Fruit fly (Drosophila melanogaster) whole organism, embryonic: ENCODE measurements around the gene mfr.

Experiments
- Hr51 ChIP-seq, 2 experiments: fragments of 200-800 bp; sonication (Bioruptor generic); optimal IDR thresholded peaks; 2 replicates in 1 of 2; 3 replicates in 1 of 2; lab custom pipeline; 2016 to 2018; ENCODE audit warnings: missing biosample characterization in 2 of 2, missing genetic modification characterization in 2 of 2, mild to moderate bottlenecking in 1 of 2, moderate library complexity in 1 of 2
- luna ChIP-seq: fragments of 200-800 bp; sonication (Bioruptor generic); optimal IDR thresholded peaks from 2 replicates; lab custom pipeline; 2016; ENCODE audit warnings: missing biosample characterization, missing genetic modification characterization

- no peak for TF ChIP-seq luna (GFP tag; lab: Kevin White, UChicago)
- TF ChIP-seq Hr51 (GFP tag; optimal IDR thresholded peaks at IDR 0.05; lab: Kevin White, UChicago), result no peak
Observed at dm6 chr3L:8873053-8873452, 39.4 kb downstream of the mfr start.
